Worm (Caenorhabditis elegans) whole organism, young adult: ENCODE data around the gene pax-3.

Experiments
- lag-1 ChIP-seq: fragments of 200-800 bp; sonication (Bioruptor generic); IDR thresholded peaks from 2 replicates; pipeline ENCODE4 v1.3.6; 2022; ENCODE audit warnings: missing genetic modification reagents, missing genetic modification characterization, missing compliant biosample characterization
- lin-26 ChIP-seq: fragments of 200-800 bp; sonication (Bioruptor generic); IDR thresholded peaks from 2 replicates; pipeline ENCODE4 v1.3.6; 2022; ENCODE audit warnings: missing genetic modification reagents, missing genetic modification characterization, missing compliant biosample characterization

DNA sequence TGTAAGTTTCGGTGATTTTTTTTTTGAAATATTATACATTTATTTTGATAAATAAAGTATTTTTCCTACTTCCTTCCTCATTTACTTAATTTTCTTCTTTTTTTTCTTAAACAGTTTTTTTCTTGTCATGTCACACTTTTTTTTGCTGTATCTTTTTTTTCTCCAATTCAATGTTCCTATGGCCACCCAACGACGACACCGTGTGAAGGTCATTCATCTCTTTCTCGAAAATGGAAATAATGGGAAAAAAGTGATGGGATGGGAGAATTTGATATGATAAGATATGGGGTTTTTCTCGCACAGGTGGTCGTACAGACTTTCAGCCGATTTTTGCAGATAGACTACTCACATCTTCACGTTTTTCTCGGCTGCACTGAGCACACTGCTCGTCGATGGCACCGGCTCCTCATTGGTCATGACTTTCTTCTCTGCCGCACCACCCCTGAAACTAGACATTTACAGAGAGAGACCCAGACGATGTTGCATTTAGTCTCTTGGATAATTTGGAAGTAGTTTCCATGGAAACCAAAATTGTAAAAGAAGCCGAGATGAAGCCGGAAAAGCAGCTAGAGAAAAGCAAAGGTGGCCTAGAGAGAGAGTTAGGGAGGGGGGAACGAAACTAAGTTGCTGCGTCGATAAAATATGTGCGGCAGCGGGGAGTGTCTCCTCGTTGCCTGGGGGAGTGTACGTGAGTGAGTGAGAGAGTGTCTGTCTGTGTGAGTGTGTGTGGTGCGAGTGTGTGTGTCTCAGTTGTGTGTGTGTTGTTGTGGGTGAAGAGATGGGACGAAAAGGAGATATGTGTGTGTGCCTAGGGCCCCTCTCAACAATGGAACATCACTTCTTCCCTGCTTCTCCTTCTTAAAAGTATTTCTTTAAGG is 22.8 kb downstream of the pax-3 start, which contains the start of gene daf-19:
- TF ChIP-seq lin-26 (GFP tag; lab: Robert Waterston, UW): no peak
- no peak for TF ChIP-seq lag-1 (GFP tag; lab: Robert Waterston, UW)
